Worm (Caenorhabditis elegans) whole organism, L4 larva: ENCODE results near the gene sre-53.

Experiments
- ZK546.5 ChIP-seq, 2 experiments: sonication (generic microtip); optimal IDR thresholded peaks; 2 replicates each; lab custom pipeline; 2017; ENCODE audit warnings: missing biosample characterization in 2 of 2, missing genetic modification characterization in 2 of 2
- arid-1 ChIP-seq: fragments of 200-800 bp; sonication (Bioruptor generic); conservative IDR thresholded peaks from 2 replicates; pipeline ENCODE4 v1.3.6; 2022; ENCODE audit warnings: missing genetic modification reagents, missing genetic modification characterization, missing compliant biosample characterization
- ceh-82 ChIP-seq: sonication (generic microtip); optimal IDR thresholded peaks from 2 replicates; lab custom pipeline; 2017; ENCODE audit warnings: missing biosample characterization, missing genetic modification characterization
- daf-19 ChIP-seq: fragments of 200-800 bp; sonication (Bioruptor generic); conservative IDR thresholded peaks from 2 replicates; pipeline ENCODE4 v1.3.6; 2022; ENCODE audit warnings: missing genetic modification characterization, missing compliant biosample characterization
- egl-27 ChIP-seq: sonication (generic microtip); optimal IDR thresholded peaks from 3 replicates; lab custom pipeline; 2017; ENCODE audit warnings: missing biosample characterization, missing genetic modification reagents, missing genetic modification characterization
- hif-1 ChIP-seq, 2 experiments: sonication (generic microtip); optimal IDR thresholded peaks; 2 replicates each; lab custom pipeline; 2016 to 2017; ENCODE audit warnings: missing compliant biosample characterization in 2 of 2, missing genetic modification characterization in 2 of 2, missing genetic modification reagents in 2 of 2, missing genotype in 2 of 2, mild to moderate bottlenecking in 1 of 2
- lin-13 ChIP-seq: fragments of 150-350 bp; optimal IDR thresholded peaks from 2 replicates; lab custom pipeline; 2014; ENCODE audit warnings: missing biosample characterization, missing genetic modification reagents, missing genetic modification characterization
- nhr-237 ChIP-seq: sonication (generic microtip); optimal IDR thresholded peaks from 2 replicates; lab custom pipeline; 2017; ENCODE audit warnings: missing biosample characterization, missing genetic modification characterization
- nhr-76 ChIP-seq: fragments of 150-350 bp; optimal IDR thresholded peaks from 2 replicates; lab custom pipeline; 2014; ENCODE audit warnings: missing biosample characterization, missing genetic modification characterization
- nhr-77 ChIP-seq: fragments of 150-350 bp; optimal IDR thresholded peaks from 2 replicates; lab custom pipeline; 2014; ENCODE audit warnings: missing biosample characterization, missing genetic modification characterization
- skn-1 ChIP-seq: fragments of 150-350 bp; optimal IDR thresholded peaks from 2 replicates; lab custom pipeline; 2014; ENCODE audit warnings: missing biosample characterization, missing genetic modification characterization
- zip-2 ChIP-seq: fragments of 150-350 bp; optimal IDR thresholded peaks from 2 replicates; lab custom pipeline; 2014; ENCODE audit warnings: missing biosample characterization, missing genetic modification characterization
- ztf-7 ChIP-seq: fragments of 150-350 bp; optimal IDR thresholded peaks from 2 replicates; lab custom pipeline; 2014; ENCODE audit warnings: missing biosample characterization, missing genetic modification characterization

ce11 chrII:12300680-12301079, 22.5 kb downstream of the sre-53 start:
- TF ChIP-seq egl-27 (no peak), daf-19 (GFP tag; lab: Robert Waterston, UW) (no peak), lin-13 (GFP tag; lab: Kevin White, UChicago) (no peak), ztf-7 (tag; lab: Kevin White, UChicago) (no peak), zip-2 (no peak), ZK546.5 (tag; optimal IDR thresholded peaks at IDR 0.05; lab: Kevin White, UChicago) (no peak), nhr-77 (tag; lab: Kevin White, UChicago) (no peak), nhr-76 (tag; lab: Kevin White, UChicago) (no peak), nhr-237 (tag; lab: Kevin White, UChicago) (no peak), arid-1 (no peak), hif-1 (tag; optimal IDR thresholded peaks at IDR 0.05; lab: Kevin White, UChicago) (no peak), skn-1 (tag; lab: Kevin White, UChicago) (no peak), ceh-82 (tag; lab: Kevin White, UChicago) (no peak)
